Worm (Caenorhabditis elegans) whole organism, mixed stage, embryonic: Measurements from ENCODE around the gene fbxb-61.

ENCODE experiments used
- ces-1 ChIP-seq: fragments of 150-350 bp; optimal IDR thresholded peaks from 2 replicates; lab custom pipeline; 2014; ENCODE audit warnings: missing biosample characterization, missing genetic modification reagents, missing genetic modification characterization
- cnd-1 ChIP-seq: fragments of 200-800 bp; sonication (Bioruptor generic); optimal IDR thresholded peaks from 2 replicates; lab custom pipeline; 2018; ENCODE audit warnings: mild to moderate bottlenecking, missing genetic modification characterization, missing compliant biosample characterization
- elt-1 ChIP-seq: sonication (generic microtip); optimal IDR thresholded peaks from 2 replicates; lab custom pipeline; 2017; ENCODE audit warnings: missing genetic modification characterization, mild to moderate bottlenecking, missing compliant biosample characterization, antibody characterized with exemption, moderate library complexity, borderline replicate concordance; ENCODE audit not compliant: insufficient read depth
- hlh-1 ChIP-seq: fragments of 150-350 bp; optimal IDR thresholded peaks from 2 replicates; lab custom pipeline; 2014; ENCODE audit warnings: missing biosample characterization, missing genetic modification reagents, missing genetic modification characterization
- nhr-12 ChIP-seq: fragments of 150-350 bp; optimal IDR thresholded peaks from 2 replicates; lab custom pipeline; 2014; ENCODE audit warnings: missing biosample characterization, missing genetic modification characterization
- unc-120 ChIP-seq: sonication (generic microtip); optimal IDR thresholded peaks from 2 replicates; lab custom pipeline; 2017; ENCODE audit warnings: missing genetic modification characterization, missing compliant biosample characterization; ENCODE audit not compliant: poor library complexity, severe bottlenecking
- unc-62 ChIP-seq: fragments of 150-350 bp; optimal IDR thresholded peaks from 2 replicates; lab custom pipeline; 2014; ENCODE audit warnings: missing biosample characterization, missing genetic modification reagents, missing genetic modification characterization

fbxb-61 gene

ce11 chrV:19354506-19354905, 50.6 kb downstream of the fbxb-61 start:
- no peak for TF ChIP-seq nhr-12 (tag; lab: Kevin White, UChicago)
- no peak for TF ChIP-seq hlh-1 (tag; lab: Kevin White, UChicago)
- TF ChIP-seq cnd-1 (tag; lab: Kevin White, UChicago) = no peak
- no peak for TF ChIP-seq unc-62
- no peak for TF ChIP-seq elt-1 (tag; lab: Kevin White, UChicago)
- TF ChIP-seq ces-1 (GFP tag; lab: Kevin White, UChicago) = peak; percentile 88
- TF ChIP-seq unc-120 (tag; lab: Kevin White, UChicago) = no peak
